Worm (Caenorhabditis elegans) whole organism, L1 larva: Measurements from ENCODE around the gene ZC155.2.

Source experiments
- aly-2 ChIP-seq: fragments of 150-350 bp; optimal IDR thresholded peaks from 2 replicates; lab custom pipeline; 2014; ENCODE audit warnings: missing biosample characterization, missing genetic modification characterization
- ceh-8 ChIP-seq: fragments of 200-800 bp; sonication (Bioruptor generic); optimal IDR thresholded peaks from 2 replicates; lab custom pipeline; 2018; ENCODE audit warnings: mild to moderate bottlenecking, missing genetic modification characterization, moderate library complexity, missing compliant biosample characterization

DNA sequence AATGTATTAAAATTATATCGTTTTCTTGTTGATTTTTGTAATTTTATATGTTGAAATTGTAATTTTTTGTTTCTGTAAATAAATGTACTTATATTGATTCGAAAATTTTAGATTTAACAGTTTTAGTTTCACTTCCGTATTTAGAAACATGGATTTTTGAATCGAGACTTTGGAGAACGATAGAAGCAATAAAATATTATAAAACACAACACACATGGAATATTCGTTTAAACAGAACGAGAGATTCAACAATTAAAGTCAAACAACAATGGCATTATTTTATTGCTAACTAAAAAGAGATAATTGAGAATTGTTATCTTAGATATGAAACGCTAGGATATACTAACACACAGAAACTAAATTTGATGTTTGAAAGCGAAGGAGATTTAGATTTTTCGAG lies 49.7 kb downstream of the ZC155.2 start:
- TF ChIP-seq ceh-8 (GFP tag; lab: Kevin White, UChicago) (no peak), aly-2 (tag; lab: Kevin White, UChicago) (no peak)
